Worm (Caenorhabditis elegans) whole organism, early embryonic: ENCODE measurements around the gene K04F1.9.

ENCODE experiments used
- ama-1 ChIP-seq: fragments of 150-350 bp; optimal IDR thresholded peaks from 2 replicates; lab custom pipeline; 2014
- hmbx-1 ChIP-seq: sonication (generic microtip); optimal IDR thresholded peaks from 2 replicates; lab custom pipeline; 2016; ENCODE audit warnings: mild to moderate bottlenecking, missing genetic modification characterization, missing compliant biosample characterization
- hmg-4 ChIP-seq: fragments of 200-800 bp; sonication (Bioruptor generic); optimal IDR thresholded peaks from 2 replicates; lab custom pipeline; 2018; ENCODE audit warnings: mild to moderate bottlenecking, missing genetic modification characterization, missing compliant biosample characterization
- hnd-1 ChIP-seq: sonication (generic microtip); optimal IDR thresholded peaks from 2 replicates; lab custom pipeline; 2016; ENCODE audit warnings: missing genetic modification characterization, missing compliant biosample characterization

ce11 chrV:1662270-1662669 is 2.8 kb upstream of the K04F1.9 start, which contains the start of gene irld-40:
- no peak for TF ChIP-seq ama-1
- TF ChIP-seq hmbx-1 (tag; lab: Kevin White, UChicago): no peak
- no peak for TF ChIP-seq hnd-1 (tag; lab: Kevin White, UChicago)
- TF ChIP-seq hmg-4 (GFP tag; lab: Kevin White, UChicago): no peak
